Fruit fly (Drosophila melanogaster): ENCODE measurements around the gene Gmppb.

The Gmppb gene

DNA sequence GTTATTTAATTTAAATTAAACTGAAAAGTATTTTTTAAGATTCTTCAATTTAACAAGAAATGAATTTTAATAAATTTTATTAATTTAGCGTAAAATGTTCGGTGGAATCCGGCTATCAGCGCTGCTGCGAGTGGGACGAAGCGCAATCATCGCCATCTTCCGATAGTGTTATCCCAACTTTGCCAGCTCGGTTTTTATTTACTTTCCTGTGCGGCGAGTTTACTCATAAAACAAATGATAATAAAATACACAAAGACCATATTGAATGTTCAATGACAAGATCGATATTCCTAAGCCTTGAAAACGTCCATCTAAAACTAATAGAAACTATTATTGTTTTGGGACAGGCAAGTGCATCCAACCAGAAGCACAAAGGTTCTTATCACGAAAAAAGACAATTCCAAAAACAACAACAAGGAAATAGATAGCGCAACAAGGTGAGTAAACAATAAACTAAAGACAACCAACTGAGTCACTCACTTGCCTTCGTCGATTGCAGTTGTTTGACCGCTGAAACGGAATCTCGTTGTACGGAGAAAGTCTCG is 2.0 kb downstream of the Gmppb start:
- TF ChIP-seq psq (GFP tag; optimal IDR thresholded peaks at IDR 0.05) (peak; percentile 19), lola (GFP tag; optimal IDR thresholded peaks at IDR 0.05) (no peak), CG32264 (GFP tag; optimal IDR thresholded peaks at IDR 0.05) (peak; percentile 37), tai (GFP tag; optimal IDR thresholded peaks at IDR 0.05) (peak; percentile 12), br (GFP tag; optimal IDR thresholded peaks at IDR 0.05) (peak; percentile 28), Jra (GFP tag; optimal IDR thresholded peaks at IDR 0.05) (no peak), OdsH (GFP tag; optimal IDR thresholded peaks at IDR 0.05) (peak; percentile 24), fru (GFP tag; optimal IDR thresholded peaks at IDR 0.05) (peak; percentile 28), h (GFP tag; optimal IDR thresholded peaks at IDR 0.05) (peak; percentile 25), Hnf4 (GFP tag; optimal IDR thresholded peaks at IDR 0.05) (peak; percentile 51), CG9705 (GFP tag; optimal IDR thresholded peaks at IDR 0.05) (peak; percentile 16), HLH106 (tag; optimal IDR thresholded peaks at IDR 0.05) (no peak), GATAd (GFP tag; optimal IDR thresholded peaks at IDR 0.05) (no peak), Sp1 (GFP tag; optimal IDR thresholded peaks at IDR 0.05) (peak; percentile 37), woc (GFP tag; optimal IDR thresholded peaks at IDR 0.05) (peak; percentile 51), Rel (GFP tag; optimal IDR thresholded peaks at IDR 0.05) (no peak), Rel (tag; optimal IDR thresholded peaks at IDR 0.05) (peak; percentile 48), rgr (GFP tag; optimal IDR thresholded peaks at IDR 0.05) (peak; percentile 41), Hr83 (GFP tag; optimal IDR thresholded peaks at IDR 0.05; ENCODE audit: poor library complexity, severe bottlenecking) (peak; percentile 72)

DNA sequence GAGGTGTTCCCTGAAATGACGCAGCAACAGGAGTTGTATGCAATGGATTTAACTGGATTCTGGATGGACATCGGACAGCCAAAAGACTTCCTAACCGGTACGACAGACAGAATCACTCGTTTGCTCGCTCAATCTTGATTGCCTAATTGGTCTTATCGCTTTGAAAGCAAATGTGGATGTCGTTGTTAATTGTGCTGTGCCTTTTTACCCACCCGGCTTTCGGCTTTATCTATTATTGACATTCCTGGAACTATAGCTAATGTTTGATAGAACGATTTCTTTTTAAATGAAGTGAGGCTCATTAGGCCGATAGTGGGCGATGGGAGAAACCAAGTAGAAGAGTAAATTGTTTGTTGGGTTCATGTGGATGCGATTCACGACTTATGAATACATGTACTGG is 3.4 kb downstream of the Gmppb start:
- TF ChIP-seq Hr78 (GFP tag; optimal IDR thresholded peaks at IDR 0.05) (no peak), N (GFP tag; optimal IDR thresholded peaks at IDR 0.05) (no peak), ey (GFP tag; optimal IDR thresholded peaks at IDR 0.05) (no peak), Abd-B (GFP tag; optimal IDR thresholded peaks at IDR 0.05) (no peak), Hnf4 (GFP tag; optimal IDR thresholded peaks at IDR 0.05) (no peak)

DNA sequence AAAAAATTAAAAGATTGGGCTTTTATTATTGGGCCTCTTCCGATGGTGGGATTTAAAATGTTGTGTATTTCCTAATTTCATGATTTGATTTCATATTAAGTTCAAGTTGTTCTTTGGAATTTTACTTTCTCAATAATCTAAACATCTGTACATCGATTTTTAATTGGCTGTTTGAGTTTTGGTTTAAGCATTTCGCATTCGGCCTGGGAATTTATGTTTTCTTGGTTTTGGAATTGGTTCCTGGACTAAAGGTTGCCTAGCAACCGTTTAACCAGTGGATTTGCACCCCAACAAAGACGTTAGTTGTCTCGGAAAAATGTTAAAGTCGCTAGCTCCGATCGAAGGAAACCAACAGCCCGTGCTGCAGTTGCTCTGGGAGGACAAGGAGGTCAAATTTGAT is 4.8 kb downstream of the Gmppb start, which contains the start of gene BBS5:
Gene BBS5 (plus strand): TSS at position 301 of the 400 bp plus-strand sequence.
- no peak for TF ChIP-seq dsf (GFP tag; optimal IDR thresholded peaks at IDR 0.05; ENCODE audit: borderline replicate concordance)
- TF ChIP-seq dl (GFP tag; optimal IDR thresholded peaks at IDR 0.05; ENCODE audit: insufficient read depth in 1 of 2, partially characterized antibody in 2 of 2) = no peak
- TF ChIP-seq GATAd (GFP tag; optimal IDR thresholded peaks at IDR 0.05) = no peak
- no peak for TF ChIP-seq tai (GFP tag; optimal IDR thresholded peaks at IDR 0.05)
- TF ChIP-seq brk (GFP tag; optimal IDR thresholded peaks at IDR 0.05) = no peak
- TF ChIP-seq fru (GFP tag; optimal IDR thresholded peaks at IDR 0.05) = no peak
- no peak for TF ChIP-seq Mio (GFP tag; optimal IDR thresholded peaks at IDR 0.05)
- TF ChIP-seq Myc (optimal IDR thresholded peaks at IDR 0.05) = no peak
- no peak for TF ChIP-seq woc (GFP tag; optimal IDR thresholded peaks at IDR 0.05)
- TF ChIP-seq Hr78 (GFP tag; optimal IDR thresholded peaks at IDR 0.05) = no peak
- no peak for TF ChIP-seq Hr83 (GFP tag; optimal IDR thresholded peaks at IDR 0.05; ENCODE audit: poor library complexity, severe bottlenecking)
- no peak for TF ChIP-seq Abd-B (GFP tag; optimal IDR thresholded peaks at IDR 0.05)
- TF ChIP-seq Hnf4 (GFP tag; optimal IDR thresholded peaks at IDR 0.05) = no peak
- TF ChIP-seq CG9705 (GFP tag; optimal IDR thresholded peaks at IDR 0.05) = no peak
- no peak for TF ChIP-seq usp (GFP tag; optimal IDR thresholded peaks at IDR 0.05)
- TF ChIP-seq dmrt93B (GFP tag; optimal IDR thresholded peaks at IDR 0.05) = no peak
- no peak for TF ChIP-seq pan (optimal IDR thresholded peaks at IDR 0.05)

DNA sequence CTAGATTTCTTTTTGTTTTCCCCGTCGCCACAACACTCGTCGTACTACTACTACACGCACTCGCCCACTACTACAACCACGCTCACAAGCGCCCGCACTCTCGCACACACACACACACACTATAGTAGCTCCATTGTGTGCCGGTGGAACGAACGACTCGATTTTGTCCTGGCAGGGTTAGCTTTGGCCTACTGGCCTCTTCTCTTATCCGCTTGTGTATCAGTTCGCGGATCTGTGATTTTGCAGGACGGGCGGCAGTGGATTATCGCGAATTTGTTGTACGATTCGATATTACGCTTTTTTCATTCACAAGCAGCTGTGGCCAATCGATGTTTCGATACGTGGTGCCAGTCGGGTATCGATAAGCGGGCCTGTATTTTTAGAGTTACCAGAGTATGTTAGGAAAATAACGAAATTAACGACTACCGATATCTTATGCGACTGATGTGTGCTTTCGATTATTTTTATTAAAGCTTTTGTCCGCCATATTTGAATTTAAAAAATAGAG is 9.9 kb downstream of the Gmppb start, which contains the start of gene CG14657:
Gene CG14657 (minus strand): TSS at position 335 of the 508 bp plus-strand sequence.
- TF ChIP-seq rgr (GFP tag; optimal IDR thresholded peaks at IDR 0.05) (no peak), OdsH (GFP tag; optimal IDR thresholded peaks at IDR 0.05) (no peak), h (GFP tag; optimal IDR thresholded peaks at IDR 0.05) (no peak), Hr83 (GFP tag; optimal IDR thresholded peaks at IDR 0.05; ENCODE audit: poor library complexity, severe bottlenecking) (no peak), Mio (GFP tag; optimal IDR thresholded peaks at IDR 0.05) (no peak), sv (GFP tag; optimal IDR thresholded peaks at IDR 0.05) (no peak), Hr78 (GFP tag; optimal IDR thresholded peaks at IDR 0.05) (no peak), CrebA (GFP tag; optimal IDR thresholded peaks at IDR 0.05; ENCODE audit: borderline replicate concordance) (no peak), psq (GFP tag; optimal IDR thresholded peaks at IDR 0.05) (peak; percentile 5), N (GFP tag; optimal IDR thresholded peaks at IDR 0.05) (peak; percentile 69), Dif (GFP tag; optimal IDR thresholded peaks at IDR 0.05; ENCODE audit: partially characterized antibody) (peak; percentile 15), lola (GFP tag; optimal IDR thresholded peaks at IDR 0.05) (no peak), dmrt93B (GFP tag; optimal IDR thresholded peaks at IDR 0.05) (no peak)
